Fruit fly (Drosophila melanogaster) whole organism, embryonic: ENCODE measurements around the gene TotA.

Source experiments
- B-H2 ChIP-seq: fragments of 200-800 bp; sonication (Bioruptor generic); optimal IDR thresholded peaks from 2 replicates; lab custom pipeline; 2018; ENCODE audit warnings: missing biosample characterization, mild to moderate bottlenecking, missing genetic modification characterization
- Bdp1 ChIP-seq: fragments of 200-800 bp; sonication (Bioruptor generic); optimal IDR thresholded peaks from 3 replicates; lab custom pipeline; 2016; ENCODE audit warnings: missing biosample characterization, missing genetic modification characterization
- CG10209 ChIP-seq: fragments of 200-800 bp; sonication (Bioruptor generic); optimal IDR thresholded peaks from 3 replicates; lab custom pipeline; 2017; ENCODE audit warnings: missing biosample characterization, mild to moderate bottlenecking, missing genetic modification characterization, missing genetic modification reagents
- CG12744 ChIP-seq: fragments of 200-800 bp; sonication (Bioruptor generic); optimal IDR thresholded peaks from 2 replicates; lab custom pipeline; 2016; ENCODE audit warnings: missing biosample characterization, missing genetic modification characterization
- CG13296 ChIP-seq: fragments of 200-800 bp; sonication (Bioruptor generic); optimal IDR thresholded peaks from 3 replicates; lab custom pipeline; 2018; ENCODE audit warnings: missing biosample characterization, mild to moderate bottlenecking, missing genetic modification characterization
- CG17385 ChIP-seq: fragments of 200-800 bp; sonication (Bioruptor generic); optimal IDR thresholded peaks from 3 replicates; lab custom pipeline; 2018; ENCODE audit warnings: missing biosample characterization, mild to moderate bottlenecking, missing genetic modification characterization
- CG17568 ChIP-seq: fragments of 200-800 bp; sonication (Bioruptor generic); optimal IDR thresholded peaks from 2 replicates; lab custom pipeline; 2018; ENCODE audit warnings: missing biosample characterization, mild to moderate bottlenecking, missing genetic modification characterization, moderate library complexity
- CG31365 ChIP-seq: fragments of 200-800 bp; sonication (Bioruptor generic); optimal IDR thresholded peaks from 2 replicates; lab custom pipeline; 2018; ENCODE audit warnings: missing biosample characterization, mild to moderate bottlenecking, missing genetic modification characterization
- CG32532 ChIP-seq: fragments of 200-800 bp; sonication (Bioruptor generic); IDR thresholded peaks from 2 replicates; pipeline ENCODE4 v1.3.6; 2022; ENCODE audit warnings: missing biosample characterization, missing genetic modification characterization
- CG32772 ChIP-seq: fragments of 200-800 bp; sonication (Bioruptor generic); IDR thresholded peaks from 2 replicates; pipeline ENCODE4 v1.3.6; 2022; ENCODE audit warnings: missing biosample characterization, missing genetic modification characterization
- CG34224 ChIP-seq: fragments of 200-800 bp; sonication (Bioruptor generic); IDR thresholded peaks from 3 replicates; pipeline ENCODE4 v1.3.6; 2022; ENCODE audit warnings: missing biosample characterization, missing genetic modification characterization; ENCODE audit not compliant: partially characterized antibody
- CG3726 ChIP-seq: fragments of 200-800 bp; sonication (Bioruptor generic); IDR thresholded peaks from 3 replicates; pipeline ENCODE4, ENCODE4 v1.3.6; 2022; ENCODE audit warnings: missing biosample characterization, missing genetic modification characterization
- CG3847 ChIP-seq: fragments of 200-800 bp; sonication (Bioruptor generic); IDR thresholded peaks from 2 replicates; pipeline ENCODE4 v1.3.6; 2022; ENCODE audit warnings: missing biosample characterization, missing genetic modification characterization
- CG4328 ChIP-seq: fragments of 200-800 bp; sonication (Bioruptor generic); optimal IDR thresholded peaks from 3 replicates; lab custom pipeline; 2017; ENCODE audit warnings: missing biosample characterization, missing genetic modification reagents, missing genetic modification characterization
- CG8290 ChIP-seq, 3 experiments: fragments of 200-800 bp; sonication (Bioruptor generic); optimal IDR thresholded peaks; 2 replicates each; lab custom pipeline; 2016 to 2019; ENCODE audit warnings: missing biosample characterization in 3 of 3, missing genetic modification characterization in 3 of 3, mild to moderate bottlenecking in 2 of 3, moderate library complexity in 1 of 3
- CG9437 ChIP-seq: fragments of 200-800 bp; sonication (Bioruptor generic); optimal IDR thresholded peaks from 2 replicates; lab custom pipeline; 2018; ENCODE audit warnings: missing biosample characterization, mild to moderate bottlenecking, missing genetic modification characterization
- Fer3 ChIP-seq: fragments of 200-800 bp; sonication (Bioruptor generic); optimal IDR thresholded peaks from 2 replicates; lab custom pipeline; 2018; ENCODE audit warnings: missing biosample characterization, mild to moderate bottlenecking, missing genetic modification characterization, moderate library complexity
- HHEX ChIP-seq: fragments of 200-800 bp; sonication (Bioruptor generic); optimal IDR thresholded peaks from 3 replicates; lab custom pipeline; 2017; ENCODE audit warnings: missing biosample characterization, mild to moderate bottlenecking, missing genetic modification characterization, missing genetic modification reagents
- HmgZ ChIP-seq: fragments of 200-800 bp; sonication (Bioruptor generic); optimal IDR thresholded peaks from 2 replicates; lab custom pipeline; 2018; ENCODE audit warnings: missing biosample characterization, mild to moderate bottlenecking, missing genetic modification characterization
- Jarid2 ChIP-seq: fragments of 200-800 bp; sonication (Bioruptor generic); optimal IDR thresholded peaks from 3 replicates; lab custom pipeline; 2017; ENCODE audit warnings: mild to moderate bottlenecking, missing biosample characterization, missing genetic modification reagents, missing genetic modification characterization
- MBD-R2 ChIP-seq: fragments of 200-800 bp; sonication (Bioruptor generic); IDR thresholded peaks from 2 replicates; pipeline ENCODE4 v1.3.6; 2022; ENCODE audit warnings: missing biosample characterization, missing genetic modification characterization
- Max ChIP-seq: fragments of 200-800 bp; sonication (Bioruptor generic); optimal IDR thresholded peaks from 2 replicates; lab custom pipeline; 2016; ENCODE audit warnings: missing biosample characterization, mild to moderate bottlenecking, missing genetic modification characterization
- Mes4 ChIP-seq: fragments of 200-800 bp; sonication (Bioruptor generic); optimal IDR thresholded peaks from 2 replicates; lab custom pipeline; 2016; ENCODE audit warnings: missing biosample characterization, missing genetic modification characterization
- NK7.1 ChIP-seq: fragments of 200-800 bp; sonication (Bioruptor generic); optimal IDR thresholded peaks from 3 replicates; lab custom pipeline; 2016; ENCODE audit warnings: missing biosample characterization, missing genetic modification characterization
- Nf-YA ChIP-seq: fragments of 200-800 bp; sonication (Bioruptor generic); IDR thresholded peaks from 2 replicates; pipeline ENCODE4 v1.3.6; 2022; ENCODE audit warnings: missing biosample characterization, missing genetic modification characterization
- Side ChIP-seq: fragments of 200-800 bp; sonication (Bioruptor generic); optimal IDR thresholded peaks from 2 replicates; lab custom pipeline; 2016; ENCODE audit warnings: missing biosample characterization, missing genetic modification characterization
- ap ChIP-seq: fragments of 200-800 bp; sonication (Bioruptor generic); IDR thresholded peaks from 2 replicates; pipeline ENCODE4 v1.3.6; 2022; ENCODE audit warnings: missing biosample characterization, missing genetic modification characterization
- ara ChIP-seq: fragments of 200-800 bp; sonication (Bioruptor generic); IDR thresholded peaks from 2 replicates; pipeline ENCODE4 v1.3.6; 2022; ENCODE audit warnings: missing biosample characterization, missing genetic modification characterization
- ase ChIP-seq: fragments of 200-800 bp; sonication (Bioruptor generic); IDR thresholded peaks from 3 replicates; pipeline ENCODE4 v1.3.6; 2022; ENCODE audit warnings: missing biosample characterization, missing genetic modification characterization
- chm ChIP-seq: fragments of 200-800 bp; sonication (Bioruptor generic); IDR thresholded peaks from 2 replicates; pipeline ENCODE4 v1.3.6; 2022; ENCODE audit warnings: missing biosample characterization, missing genetic modification characterization
- corto ChIP-seq: fragments of 200-800 bp; sonication (Bioruptor generic); optimal IDR thresholded peaks from 2 replicates; lab custom pipeline; 2016; ENCODE audit warnings: missing biosample characterization, mild to moderate bottlenecking, missing genetic modification characterization, moderate library complexity
- eve ChIP-seq, 2 experiments: fragments of >200 bp; optimal IDR thresholded peaks; 2 replicates each; lab custom pipeline; 2017; ENCODE audit warnings: missing biosample characterization in 2 of 2, missing genetic modification characterization in 2 of 2
- gce ChIP-seq: fragments of 200-800 bp; sonication (Bioruptor generic); IDR thresholded peaks from 3 replicates; pipeline ENCODE4 v1.3.6; 2022; ENCODE audit warnings: missing biosample characterization, missing genetic modification characterization
- hkb ChIP-seq, 2 experiments: fragments of 200-800 bp in 1 of 2; fragments of >200 bp in 1 of 2; sonication (Bioruptor generic) in 1 of 2; IDR thresholded peaks in 1 of 2; optimal IDR thresholded peaks in 1 of 2; 2 replicates each; pipeline versions ENCODE4 v1.3.6 to Lab custom; 2017 to 2022; ENCODE audit warnings: missing biosample characterization in 1 of 2, missing genetic modification characterization in 1 of 2
- insv ChIP-seq, 2 experiments: fragments of 200-800 bp; sonication (Bioruptor generic); optimal IDR thresholded peaks; 3 replicates each; lab custom pipeline; 2016 to 2018; ENCODE audit warnings: missing biosample characterization in 2 of 2, missing genetic modification characterization in 2 of 2
- knrl ChIP-seq: fragments of 200-800 bp; sonication (Bioruptor generic); IDR thresholded peaks from 3 replicates; pipeline ENCODE4 v1.3.6; 2022; ENCODE audit warnings: missing biosample characterization, missing genetic modification characterization; ENCODE audit not compliant: partially characterized antibody
- lbe ChIP-seq: fragments of 200-800 bp; sonication (Bioruptor generic); optimal IDR thresholded peaks from 2 replicates; lab custom pipeline; 2016; ENCODE audit warnings: missing biosample characterization, mild to moderate bottlenecking, missing genetic modification characterization
- lmd ChIP-seq: fragments of 200-800 bp; sonication (Bioruptor generic); IDR thresholded peaks from 2 replicates; pipeline ENCODE4 v1.3.6; 2022; ENCODE audit warnings: missing biosample characterization, missing genetic modification characterization
- nau ChIP-seq: fragments of 200-800 bp; sonication (Bioruptor generic); optimal IDR thresholded peaks from 3 replicates; lab custom pipeline; 2017; ENCODE audit warnings: missing biosample characterization, mild to moderate bottlenecking, missing genetic modification characterization, missing genetic modification reagents
- nerfin-1 ChIP-seq: fragments of 200-800 bp; sonication (Bioruptor generic); optimal IDR thresholded peaks from 3 replicates; lab custom pipeline; 2019; ENCODE audit warnings: missing biosample characterization, mild to moderate bottlenecking, missing genetic modification characterization, moderate library complexity
- nmo ChIP-seq: fragments of 200-800 bp; sonication (Bioruptor generic); optimal IDR thresholded peaks from 2 replicates; lab custom pipeline; 2018; ENCODE audit warnings: missing biosample characterization, mild to moderate bottlenecking, missing genetic modification characterization, moderate library complexity
- nom ChIP-seq: fragments of 200-800 bp; sonication (Bioruptor generic); optimal IDR thresholded peaks from 2 replicates; lab custom pipeline; 2017; ENCODE audit warnings: missing biosample characterization, missing genetic modification characterization, mild to moderate bottlenecking, moderate library complexity, missing genetic modification reagents
- pzg ChIP-seq: fragments of 200-800 bp; sonication (Bioruptor generic); optimal IDR thresholded peaks from 3 replicates; lab custom pipeline; 2018; ENCODE audit warnings: missing biosample characterization, mild to moderate bottlenecking, missing genetic modification characterization, moderate library complexity
- ranshi ChIP-seq: fragments of 200-800 bp; sonication (Bioruptor generic); IDR thresholded peaks from 2 replicates; pipeline ENCODE4 v1.3.6; 2022; ENCODE audit warnings: missing biosample characterization, missing genetic modification characterization
- row ChIP-seq: fragments of 200-800 bp; sonication (Bioruptor generic); IDR thresholded peaks from 3 replicates; pipeline ENCODE4 v1.3.6; 2022; ENCODE audit warnings: missing biosample characterization, missing genetic modification characterization
- schlank ChIP-seq: fragments of 200-800 bp; sonication (Bioruptor generic); optimal IDR thresholded peaks from 2 replicates; lab custom pipeline; 2018; ENCODE audit warnings: missing biosample characterization, mild to moderate bottlenecking, missing genetic modification characterization
- sd ChIP-seq: fragments of 200-800 bp; sonication (Bioruptor generic); optimal IDR thresholded peaks from 3 replicates; lab custom pipeline; 2018; ENCODE audit warnings: missing biosample characterization, mild to moderate bottlenecking, missing genetic modification characterization, moderate library complexity
- sens ChIP-seq: fragments of 200-800 bp; sonication (Bioruptor generic); peaks from one replicate; lab custom pipeline; 2016; ENCODE audit warnings: missing biosample characterization, missing genetic modification characterization
- tx ChIP-seq: fragments of 200-800 bp; sonication (Bioruptor generic); optimal IDR thresholded peaks from 2 replicates; lab custom pipeline; 2016; ENCODE audit warnings: missing biosample characterization, missing genetic modification characterization
- yki ChIP-seq: fragments of >200 bp; optimal IDR thresholded peaks from 3 replicates; lab custom pipeline; 2018

The TotA gene

DNA sequence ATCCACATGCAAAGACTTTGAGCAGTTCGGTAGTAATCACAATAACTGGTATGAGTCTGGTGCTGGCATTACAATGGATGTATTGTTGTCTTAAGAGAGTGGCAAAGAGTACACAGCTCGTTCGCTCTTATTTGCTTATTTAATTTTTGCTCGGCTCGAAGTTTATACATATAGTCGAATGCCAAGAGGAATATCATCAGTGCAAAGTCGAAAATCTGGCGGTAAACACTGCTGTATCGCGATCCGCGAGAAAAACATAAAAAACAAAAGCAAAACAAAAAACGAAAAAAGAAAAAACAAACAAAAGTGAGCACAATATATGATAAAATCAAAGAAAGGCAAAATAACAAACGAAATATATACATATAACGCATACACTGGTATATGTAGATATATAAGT is 43.3 kb downstream of the TotA start, which contains the start of gene hdly (continued):
- TF ChIP-seq CG31365 = peak; percentile 23
- TF ChIP-seq hkb (optimal IDR thresholded peaks at IDR 0.05; lab: Kevin White, UChicago) = no peak
- TF ChIP-seq hkb (GFP tag; IDR thresholded peaks at IDR 0.05; lab: Robert Waterston, UW) = 0 out of 2 replicates have a peak, but pooled peaks have one; percentile 38
- no peak for TF ChIP-seq row (GFP tag; lab: Robert Waterston, UW)
- TF ChIP-seq CG34224 (GFP tag; lab: Robert Waterston, UW) = peak; percentile 18; the same call in 1 of the 3 replicates
- no peak for TF ChIP-seq CG9437 (GFP tag; lab: Kevin White, UChicago)
- TF ChIP-seq Max (GFP tag; lab: Kevin White, UChicago) = no peak
- TF ChIP-seq tx (GFP tag; lab: Kevin White, UChicago) = no peak
- 0 out of 3 replicates have a peak, but pooled peaks have one; percentile 8 for TF ChIP-seq gce (GFP tag; lab: Robert Waterston, UW)
- TF ChIP-seq corto (GFP tag; lab: Kevin White, UChicago) = peak; percentile 81
- no peak for TF ChIP-seq lmd (GFP tag; lab: Robert Waterston, UW)
- TF ChIP-seq schlank (tag; lab: Kevin White, UChicago) = peak; percentile 27
- peak in 1 of 2 experiments; percentile 44 for TF ChIP-seq eve (GFP tag; optimal IDR thresholded peaks at IDR 0.05; lab: Kevin White, UChicago)
- peak; percentile 76 for TF ChIP-seq CG13296 (GFP tag; lab: Kevin White, UChicago)
- TF ChIP-seq HHEX (GFP tag; lab: Kevin White, UChicago) = peak; percentile 24
- peak; percentile 24 for TF ChIP-seq nau (GFP tag; lab: Kevin White, UChicago)
- TF ChIP-seq Bdp1 = no peak
- TF ChIP-seq HmgZ (tag; lab: Kevin White, UChicago) = no peak
- peak; percentile 45 for TF ChIP-seq CG17568
- TF ChIP-seq Mes4 (GFP tag; lab: Kevin White, UChicago) = no peak
- no peak for TF ChIP-seq CG12744 (GFP tag; lab: Kevin White, UChicago)
- no peak for TF ChIP-seq knrl (GFP tag; lab: Robert Waterston, UW)
- TF ChIP-seq Nf-YA (GFP tag; lab: Robert Waterston, UW) = peak; percentile 46; the same call in 1 of the 2 replicates
- no peak for TF ChIP-seq pzg
- TF ChIP-seq ap = no peak
- no peak for TF ChIP-seq CG4328
- TF ChIP-seq sd (tag; lab: Kevin White, UChicago) = peak; percentile 47
- no peak for TF ChIP-seq CG3726 (GFP tag; lab: Robert Waterston, UW)
- no peak; the same call in 1 of the 2 replicates for TF ChIP-seq MBD-R2 (GFP tag; lab: Robert Waterston, UW)
- TF ChIP-seq Fer3 = peak; percentile 34
- no peak for TF ChIP-seq nerfin-1
- TF ChIP-seq B-H2 (GFP tag; lab: Kevin White, UChicago) = peak; percentile 67
- TF ChIP-seq ranshi (GFP tag; lab: Robert Waterston, UW) = peak; percentile 10; the same call in 1 of the 2 replicates
- TF ChIP-seq lbe = peak; percentile 92
- peak; percentile 50 for TF ChIP-seq Jarid2
- TF ChIP-seq CG32772 = no peak
- no peak for TF ChIP-seq Side
- no peak for TF ChIP-seq chm (GFP tag; lab: Robert Waterston, UW)
- TF ChIP-seq yki (lab: Kevin White, UChicago) = no peak
- TF ChIP-seq nom (GFP tag; lab: Kevin White, UChicago) = peak; percentile 100
- TF ChIP-seq insv (GFP tag; optimal IDR thresholded peaks at IDR 0.05; lab: Kevin White, UChicago) = no peak
- no peak for TF ChIP-seq CG10209 (GFP tag; lab: Kevin White, UChicago)
- no peak for TF ChIP-seq nmo (GFP tag; lab: Kevin White, UChicago)
- TF ChIP-seq ase (GFP tag; lab: Robert Waterston, UW) = no peak
- TF ChIP-seq CG17385 = peak; percentile 20
- peak; percentile 41; the same call in 1 of the 2 replicates for TF ChIP-seq CG32532 (GFP tag; lab: Robert Waterston, UW)
- peak; percentile 45 for TF ChIP-seq sens (GFP tag; lab: Kevin White, UChicago)
- TF ChIP-seq CG8290 (GFP tag; optimal IDR thresholded peaks at IDR 0.05; lab: Kevin White, UChicago) = no peak
- TF ChIP-seq CG8290 (tag; optimal IDR thresholded peaks at IDR 0.05; lab: Kevin White, UChicago) = peak in 1 of 2 experiments; percentile 56
- TF ChIP-seq NK7.1 (GFP tag; lab: Kevin White, UChicago) = peak; percentile 20
- TF ChIP-seq ara (GFP tag; lab: Robert Waterston, UW) = no peak
- TF ChIP-seq CG3847 (GFP tag; lab: Robert Waterston, UW) = no peak
